Fruit fly (Drosophila melanogaster) whole organism, embryonic: ENCODE data around the gene ppk20.

Experiments used
- B-H1 ChIP-seq: fragments of 200-800 bp; sonication (Bioruptor generic); IDR thresholded peaks from 3 replicates; pipeline ENCODE4 v1.3.6; 2022; ENCODE audit warnings: missing biosample characterization, missing genetic modification characterization
- Bgb ChIP-seq: fragments of 200-800 bp; sonication (Bioruptor generic); IDR thresholded peaks from 2 replicates; pipeline ENCODE4 v1.3.6; 2022; ENCODE audit warnings: missing biosample characterization, missing genetic modification characterization; ENCODE audit not compliant: partially characterized antibody
- CG10209 ChIP-seq: fragments of 200-800 bp; sonication (Bioruptor generic); optimal IDR thresholded peaks from 3 replicates; lab custom pipeline; 2017; ENCODE audit warnings: missing biosample characterization, mild to moderate bottlenecking, missing genetic modification characterization, missing genetic modification reagents
- CG10565 ChIP-seq: fragments of 200-800 bp; sonication (Bioruptor generic); optimal IDR thresholded peaks from 3 replicates; lab custom pipeline; 2016; ENCODE audit warnings: missing biosample characterization, mild to moderate bottlenecking, missing genetic modification characterization
- CG11247 ChIP-seq: fragments of 200-800 bp; sonication (Bioruptor generic); IDR thresholded peaks from 2 replicates; pipeline ENCODE4 v1.3.6; 2022; ENCODE audit warnings: missing biosample characterization, missing genetic modification characterization
- CG11696 ChIP-seq: fragments of 200-800 bp; sonication (Bioruptor generic); IDR thresholded peaks from 2 replicates; pipeline ENCODE4 v1.3.6; 2022; ENCODE audit warnings: missing biosample characterization, missing genetic modification characterization
- CG1233 ChIP-seq: fragments of 200-800 bp; sonication (Bioruptor generic); optimal IDR thresholded peaks from 4 replicates; lab custom pipeline; 2018; ENCODE audit warnings: missing biosample characterization, mild to moderate bottlenecking, missing genetic modification characterization
- CG17802 ChIP-seq: fragments of 200-800 bp; sonication (Bioruptor generic); optimal IDR thresholded peaks from 2 replicates; lab custom pipeline; 2018; ENCODE audit warnings: missing biosample characterization, mild to moderate bottlenecking, missing genetic modification characterization, moderate library complexity
- CG2120 ChIP-seq: fragments of 200-800 bp; sonication (Bioruptor generic); optimal IDR thresholded peaks from 3 replicates; lab custom pipeline; 2016; ENCODE audit warnings: missing biosample characterization, missing genetic modification characterization
- CG2129 ChIP-seq: fragments of 200-800 bp; sonication (Bioruptor generic); IDR thresholded peaks from 2 replicates; pipeline ENCODE4 v1.3.6; 2022; ENCODE audit warnings: missing biosample characterization, missing genetic modification characterization; ENCODE audit not compliant: partially characterized antibody
- CG2202 ChIP-seq: fragments of 200-800 bp; sonication (Bioruptor generic); optimal IDR thresholded peaks from 2 replicates; lab custom pipeline; 2018; ENCODE audit warnings: missing biosample characterization, mild to moderate bottlenecking, missing genetic modification characterization
- CG3065 ChIP-seq: fragments of 200-800 bp; sonication (Bioruptor generic); optimal IDR thresholded peaks from 2 replicates; lab custom pipeline; 2016; ENCODE audit warnings: missing biosample characterization, missing genetic modification characterization
- CG3163 ChIP-seq: fragments of 200-800 bp; sonication (Bioruptor generic); optimal IDR thresholded peaks from 3 replicates; lab custom pipeline; 2016; ENCODE audit warnings: missing biosample characterization, missing genetic modification characterization
- CG32767 ChIP-seq: fragments of 200-800 bp; sonication (Bioruptor generic); IDR thresholded peaks from 2 replicates; pipeline ENCODE4 v1.3.6; 2022; ENCODE audit warnings: missing biosample characterization, missing genetic modification characterization
- CG34422 ChIP-seq: fragments of 200-800 bp; sonication (Bioruptor generic); IDR thresholded peaks from 3 replicates; pipeline ENCODE4 v1.3.6; 2022; ENCODE audit warnings: missing biosample characterization, missing genetic modification characterization
- CG42726 ChIP-seq: fragments of 200-800 bp; sonication (Bioruptor generic); IDR thresholded peaks from 2 replicates; pipeline ENCODE4 v1.3.6; 2022; ENCODE audit warnings: missing biosample characterization, missing genetic modification characterization; ENCODE audit not compliant: partially characterized antibody
- CG4360 ChIP-seq: fragments of 200-800 bp; sonication (Bioruptor generic); IDR thresholded peaks from 2 replicates; pipeline ENCODE4 v1.3.6; 2022; ENCODE audit warnings: missing biosample characterization, missing genetic modification characterization
- CG6272 ChIP-seq: fragments of 200-800 bp; sonication (Bioruptor generic); IDR thresholded peaks from 2 replicates; pipeline ENCODE4 v1.3.6; 2022; ENCODE audit warnings: missing biosample characterization, missing genetic modification characterization
- CG7786 ChIP-seq: fragments of 200-800 bp; sonication (Bioruptor generic); optimal IDR thresholded peaks from 2 replicates; lab custom pipeline; 2016; ENCODE audit warnings: missing biosample characterization, missing genetic modification characterization
- CG7839 ChIP-seq: fragments of 200-800 bp; sonication (Bioruptor generic); optimal IDR thresholded peaks from 3 replicates; lab custom pipeline; 2018; ENCODE audit warnings: missing biosample characterization, mild to moderate bottlenecking, missing genetic modification characterization, moderate library complexity
- CG8359 ChIP-seq: fragments of 200-800 bp; sonication (Bioruptor generic); optimal IDR thresholded peaks from 2 replicates; lab custom pipeline; 2017; ENCODE audit warnings: missing biosample characterization, mild to moderate bottlenecking, missing genetic modification characterization, borderline replicate concordance
- CG9797 ChIP-seq: fragments of 200-800 bp; sonication (Bioruptor generic); optimal IDR thresholded peaks from 3 replicates; lab custom pipeline; 2018; ENCODE audit warnings: missing biosample characterization, mild to moderate bottlenecking, missing genetic modification characterization
- CG9932 ChIP-seq: fragments of 200-800 bp; sonication (Bioruptor generic); IDR thresholded peaks from 2 replicates; pipeline ENCODE4 v1.3.6; 2022; ENCODE audit warnings: missing biosample characterization, missing genetic modification characterization
- Chrac-16 ChIP-seq: fragments of 200-800 bp; sonication (Bioruptor generic); optimal IDR thresholded peaks from 3 replicates; lab custom pipeline; 2016; ENCODE audit warnings: missing biosample characterization, missing genetic modification characterization
- Dek ChIP-seq: fragments of 200-800 bp; sonication (Bioruptor generic); optimal IDR thresholded peaks from 3 replicates; lab custom pipeline; 2019; ENCODE audit warnings: missing biosample characterization, mild to moderate bottlenecking, missing genetic modification characterization, moderate library complexity
- Fer2 ChIP-seq: fragments of 200-800 bp; sonication (Bioruptor generic); optimal IDR thresholded peaks from 2 replicates; lab custom pipeline; 2018; ENCODE audit warnings: missing biosample characterization, mild to moderate bottlenecking, missing genetic modification characterization, moderate library complexity
- Hr3 ChIP-seq: fragments of 200-800 bp; sonication (Bioruptor generic); optimal IDR thresholded peaks from 3 replicates; lab custom pipeline; 2016; ENCODE audit warnings: missing biosample characterization, missing genetic modification characterization
- Hr51 ChIP-seq, 2 experiments: fragments of 200-800 bp; sonication (Bioruptor generic); optimal IDR thresholded peaks; 2 replicates in 1 of 2; 3 replicates in 1 of 2; lab custom pipeline; 2016 to 2018; ENCODE audit warnings: missing biosample characterization in 2 of 2, missing genetic modification characterization in 2 of 2, mild to moderate bottlenecking in 1 of 2, moderate library complexity in 1 of 2
- Lhr ChIP-seq: fragments of 200-800 bp; sonication (Bioruptor generic); optimal IDR thresholded peaks from 3 replicates; lab custom pipeline; 2017; ENCODE audit warnings: mild to moderate bottlenecking, missing biosample characterization, missing genetic modification reagents, missing genetic modification characterization
- NC2β ChIP-seq: fragments of 200-800 bp; sonication (Bioruptor generic); optimal IDR thresholded peaks from 2 replicates; lab custom pipeline; 2016; ENCODE audit warnings: missing biosample characterization, missing genetic modification characterization
- Pdp1 ChIP-seq, 2 experiments: fragments of 200-800 bp; sonication (Bioruptor generic); optimal IDR thresholded peaks; 3 replicates each; lab custom pipeline; 2016; ENCODE audit warnings: missing biosample characterization in 2 of 2, missing genetic modification characterization in 2 of 2, mild to moderate bottlenecking in 1 of 2, moderate library complexity in 1 of 2
- ac ChIP-seq: fragments of 200-800 bp; sonication (Bioruptor generic); optimal IDR thresholded peaks from 3 replicates; lab custom pipeline; 2017; ENCODE audit warnings: missing biosample characterization, mild to moderate bottlenecking, missing genetic modification characterization
- bsh ChIP-seq, 2 experiments: fragments of 200-800 bp; sonication (Bioruptor generic); optimal IDR thresholded peaks; 2 replicates each; lab custom pipeline; 2017 to 2018; ENCODE audit warnings: mild to moderate bottlenecking in 2 of 2, missing biosample characterization in 2 of 2, missing genetic modification characterization in 2 of 2, moderate library complexity in 1 of 2
- chif ChIP-seq, 2 experiments: fragments of 200-800 bp; sonication (Bioruptor generic); optimal IDR thresholded peaks; 3 replicates each; lab custom pipeline; 2016; ENCODE audit warnings: missing biosample characterization in 2 of 2, missing genetic modification characterization in 2 of 2
- cwo ChIP-seq: fragments of 200-800 bp; sonication (Bioruptor generic); optimal IDR thresholded peaks from 3 replicates; lab custom pipeline; 2017; ENCODE audit warnings: missing biosample characterization, missing genetic modification characterization, mild to moderate bottlenecking, moderate library complexity, missing genetic modification reagents
- dmrt11E ChIP-seq: fragments of 200-800 bp; sonication (Bioruptor generic); optimal IDR thresholded peaks from 3 replicates; lab custom pipeline; 2018; ENCODE audit warnings: missing biosample characterization, mild to moderate bottlenecking, missing genetic modification characterization, moderate library complexity
- dysf ChIP-seq: fragments of 200-800 bp; sonication (Bioruptor generic); IDR thresholded peaks from 3 replicates; pipeline ENCODE4 v1.3.6; 2022; ENCODE audit warnings: missing biosample characterization, missing genetic modification characterization
- en ChIP-seq: fragments of 200-800 bp; sonication (Bioruptor generic); optimal IDR thresholded peaks from 2 replicates; lab custom pipeline; 2016; ENCODE audit warnings: missing biosample characterization, missing genetic modification characterization
- esg ChIP-seq: fragments of 200-800 bp; sonication (Bioruptor generic); conservative IDR thresholded peaks from 2 replicates; pipeline ENCODE4 v1.3.6; 2022; ENCODE audit warnings: missing biosample characterization, missing genetic modification characterization
- fd96Cb ChIP-seq: fragments of 200-800 bp; sonication (Bioruptor generic); optimal IDR thresholded peaks from 2 replicates; lab custom pipeline; 2018; ENCODE audit warnings: missing biosample characterization, mild to moderate bottlenecking, missing genetic modification characterization, moderate library complexity
- grn ChIP-seq: fragments of 200-800 bp; sonication (Bioruptor generic); optimal IDR thresholded peaks from 3 replicates; lab custom pipeline; 2017; ENCODE audit warnings: missing biosample characterization, missing genetic modification characterization
- gsb-n ChIP-seq: fragments of 200-800 bp; sonication (Bioruptor generic); optimal IDR thresholded peaks from 3 replicates; lab custom pipeline; 2018; ENCODE audit warnings: missing biosample characterization, mild to moderate bottlenecking, missing genetic modification characterization
- knrl ChIP-seq: fragments of 200-800 bp; sonication (Bioruptor generic); IDR thresholded peaks from 3 replicates; pipeline ENCODE4 v1.3.6; 2022; ENCODE audit warnings: missing biosample characterization, missing genetic modification characterization; ENCODE audit not compliant: partially characterized antibody
- lola ChIP-seq, 3 experiments: fragments of >200 bp in 2 of 3; fragments of 200-800 bp in 1 of 3; sonication (Bioruptor generic) in 1 of 3; optimal IDR thresholded peaks; 2 replicates each; lab custom pipeline; 2017 to 2019; ENCODE audit warnings: missing biosample characterization in 3 of 3, missing genetic modification characterization in 3 of 3, mild to moderate bottlenecking in 1 of 3, moderate library complexity in 1 of 3
- nau ChIP-seq: fragments of 200-800 bp; sonication (Bioruptor generic); optimal IDR thresholded peaks from 3 replicates; lab custom pipeline; 2017; ENCODE audit warnings: missing biosample characterization, mild to moderate bottlenecking, missing genetic modification characterization, missing genetic modification reagents
- pb ChIP-seq: fragments of 200-800 bp; sonication (Bioruptor generic); optimal IDR thresholded peaks from 3 replicates; lab custom pipeline; 2016; ENCODE audit warnings: missing biosample characterization, missing genetic modification characterization
- sd ChIP-seq: fragments of 200-800 bp; sonication (Bioruptor generic); optimal IDR thresholded peaks from 3 replicates; lab custom pipeline; 2018; ENCODE audit warnings: missing biosample characterization, mild to moderate bottlenecking, missing genetic modification characterization, moderate library complexity
- slou ChIP-seq: fragments of 200-800 bp; sonication (Bioruptor generic); optimal IDR thresholded peaks from 3 replicates; lab custom pipeline; 2016; ENCODE audit warnings: missing biosample characterization, missing genetic modification characterization
- tna ChIP-seq: fragments of 200-800 bp; sonication (Bioruptor generic); IDR thresholded peaks from 2 replicates; pipeline ENCODE4 v1.3.6; 2022; ENCODE audit warnings: missing biosample characterization, missing genetic modification characterization; ENCODE audit not compliant: partially characterized antibody
- twi ChIP-seq: fragments of 200-800 bp; optimal IDR thresholded peaks from 2 replicates; lab custom pipeline; 2019; ENCODE audit warnings: missing biosample characterization, mild to moderate bottlenecking, missing genetic modification characterization, moderate library complexity

Gene ppk20

dm6 chr3R:29625883-29626282, 42.8 kb downstream of the ppk20 start (continued):
- TF ChIP-seq Chrac-16 (GFP tag; lab: Kevin White, UChicago) (no peak), CG7786 (no peak), CG11696 (GFP tag; lab: Robert Waterston, UW) (no peak), ac (GFP tag; lab: Kevin White, UChicago) (no peak), CG2202 (no peak), dmrt11E (peak; percentile 32), fd96Cb (tag; lab: Kevin White, UChicago) (peak; percentile 14), CG7839 (tag; lab: Kevin White, UChicago) (peak; percentile 64), CG32767 (GFP tag; lab: Robert Waterston, UW) (no peak), Fer2 (tag; lab: Kevin White, UChicago) (no peak), gsb-n (tag; lab: Kevin White, UChicago) (no peak), CG10209 (peak; percentile 15), CG1233 (no peak), CG2120 (peak; percentile 46), CG4360 (no peak), sd (peak; percentile 24), B-H1 (GFP tag; lab: Robert Waterston, UW) (no peak), cwo (GFP tag; lab: Kevin White, UChicago) (peak; percentile 14), CG3065 (GFP tag; lab: Kevin White, UChicago) (no peak), chif (GFP tag; optimal IDR thresholded peaks at IDR 0.05; lab: Kevin White, UChicago) (peak in 1 of 2 experiments; percentile 18), lola (GFP tag; optimal IDR thresholded peaks at IDR 0.05; lab: Kevin White, UChicago) (no peak), NC2β (GFP tag; lab: Kevin White, UChicago) (no peak), CG11247 (GFP tag; lab: Robert Waterston, UW) (peak; percentile 40; the same call in 1 of the 2 replicates), CG3163 (GFP tag; lab: Kevin White, UChicago) (no peak), tna (GFP tag; lab: Robert Waterston, UW) (no peak), nau (GFP tag; lab: Kevin White, UChicago) (no peak), CG8359 (GFP tag; lab: Kevin White, UChicago) (no peak), Hr3 (GFP tag; lab: Kevin White, UChicago) (no peak), esg (peak; percentile 36; the same call in 1 of the 2 replicates), CG10565 (GFP tag; lab: Kevin White, UChicago) (no peak), Hr51 (GFP tag; optimal IDR thresholded peaks at IDR 0.05; lab: Kevin White, UChicago) (peak in 1 of 2 experiments; percentile 51), CG34422 (GFP tag; lab: Robert Waterston, UW) (no peak), pb (GFP tag; lab: Kevin White, UChicago) (no peak), Bgb (GFP tag; lab: Robert Waterston, UW) (no peak), CG9932 (GFP tag; lab: Robert Waterston, UW) (no peak), en (GFP tag; lab: Kevin White, UChicago) (no peak), Lhr (no peak), bsh (GFP tag; optimal IDR thresholded peaks at IDR 0.05; lab: Kevin White, UChicago) (peak in 1 of 2 experiments; percentile 44), knrl (no peak), CG17802 (tag; lab: Kevin White, UChicago) (no peak), grn (GFP tag; lab: Kevin White, UChicago) (no peak), dysf (peak; percentile 48; the same call in 1 of the 3 replicates), CG9797 (GFP tag; lab: Kevin White, UChicago) (no peak), twi (tag; lab: Kevin White, UChicago) (no peak), slou (GFP tag; lab: Kevin White, UChicago) (no peak), CG6272 (GFP tag; lab: Robert Waterston, UW) (no peak), Dek (peak; percentile 15), CG42726 (GFP tag; lab: Robert Waterston, UW) (no peak), CG2129 (GFP tag; lab: Robert Waterston, UW) (no peak), Pdp1 (GFP tag; optimal IDR thresholded peaks at IDR 0.05; lab: Kevin White, UChicago) (peak in 1 of 2 experiments; percentile 26)
